Worm (Caenorhabditis elegans) whole organism, young adult: Measurements from ENCODE around the gene F26A1.8.

Experiments used
- ama-1 ChIP-seq, 3 experiments: fragments of 150-350 bp in 1 of 3; sonication (generic microtip) in 2 of 3; optimal IDR thresholded peaks; 2 replicates each; lab custom pipeline; 2014 to 2018; ENCODE audit warnings: missing biosample characterization in 2 of 3, missing genetic modification characterization in 2 of 3, missing genetic modification reagents in 2 of 3
- ceh-27 ChIP-seq: fragments of 200-800 bp; sonication (Bioruptor generic); optimal IDR thresholded peaks from 2 replicates; lab custom pipeline; 2018; ENCODE audit warnings: mild to moderate bottlenecking, missing genetic modification characterization, moderate library complexity, missing compliant biosample characterization
- lin-35 ChIP-seq, 3 experiments: fragments of 150-350 bp in 2 of 3; sonication (generic microtip) in 1 of 3; optimal IDR thresholded peaks; 2 replicates each; lab custom pipeline; 2014 to 2018; ENCODE audit warnings: missing biosample characterization in 3 of 3, missing genetic modification characterization in 3 of 3, missing genetic modification reagents in 3 of 3
- unc-62 ChIP-seq: fragments of 150-350 bp; optimal IDR thresholded peaks from 2 replicates; lab custom pipeline; 2014; ENCODE audit warnings: missing biosample characterization, missing genetic modification reagents, missing genetic modification characterization
- ztf-6 ChIP-seq: fragments of 200-800 bp; sonication (Bioruptor generic); IDR thresholded peaks from 2 replicates; pipeline ENCODE4 v1.3.6; 2022; ENCODE audit warnings: missing genetic modification reagents, missing genetic modification characterization, missing compliant biosample characterization

DNA sequence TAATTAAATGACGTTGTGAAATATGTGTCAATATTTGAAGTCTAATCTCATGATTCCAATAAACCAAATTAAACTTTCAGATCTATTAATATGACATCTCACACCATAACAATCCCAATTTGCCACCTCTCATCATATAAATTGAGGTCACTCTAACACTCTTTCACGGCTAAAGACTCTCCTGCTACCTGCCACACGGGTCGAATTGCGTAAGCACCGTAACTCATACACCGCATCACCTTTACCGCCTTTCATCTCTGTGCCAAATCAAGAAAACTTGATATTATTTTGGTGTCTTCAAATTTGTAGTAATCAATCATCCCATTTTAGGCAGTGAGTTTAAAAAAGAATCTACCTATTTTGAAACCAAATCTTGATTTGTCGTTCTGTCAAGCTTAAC is 15.7 kb downstream of the F26A1.8 start:
- TF ChIP-seq unc-62: no peak
- no peak for TF ChIP-seq ceh-27 (GFP tag; lab: Kevin White, UChicago)
- TF ChIP-seq ama-1 (optimal IDR thresholded peaks at IDR 0.05; lab: Kevin White, UChicago): no peak
- no peak for TF ChIP-seq ama-1 (GFP tag; optimal IDR thresholded peaks at IDR 0.05; lab: Kevin White, UChicago)
- TF ChIP-seq ztf-6 (GFP tag; lab: Robert Waterston, UW): no peak
- no peak for TF ChIP-seq lin-35 (GFP tag; optimal IDR thresholded peaks at IDR 0.05; lab: Kevin White, UChicago)
